Worm (Caenorhabditis elegans): ENCODE data around the gene sre-4.

DNA sequence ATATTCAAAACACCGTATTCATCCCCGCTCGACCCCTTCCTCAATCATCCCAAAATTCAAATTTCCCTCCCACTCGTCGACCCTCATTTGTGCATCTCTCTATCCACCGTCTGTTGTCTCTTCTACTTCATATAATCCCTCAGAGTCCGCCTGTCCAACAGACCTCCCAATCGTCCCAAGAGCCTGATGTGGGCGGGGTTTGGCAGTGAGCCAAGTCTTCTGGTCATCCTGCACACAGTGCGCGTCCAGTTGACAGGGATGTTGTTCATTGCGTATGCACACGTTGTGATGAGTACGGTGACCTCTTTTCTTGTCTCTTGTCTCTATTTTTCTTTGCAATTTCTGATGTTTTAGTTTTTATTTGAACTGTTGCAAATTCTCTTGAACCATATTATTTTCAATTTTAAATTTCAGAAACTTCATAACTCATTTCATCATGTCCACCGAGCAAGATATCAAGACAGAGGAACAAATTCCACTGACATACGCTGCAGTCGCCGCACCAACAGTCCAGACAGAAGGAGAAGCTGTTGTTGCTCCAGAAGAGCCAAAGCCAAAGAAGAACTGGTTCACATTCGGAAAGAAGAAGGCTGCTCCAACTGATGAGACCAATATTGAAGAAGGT lies 12.4 kb downstream of the sre-4 start, which contains the start of gene cav-1:
- TF ChIP-seq nhr-77 (tag; optimal IDR thresholded peaks at IDR 0.05) = no peak
- no peak for TF ChIP-seq ztf-4 (tag; optimal IDR thresholded peaks at IDR 0.05)
- TF ChIP-seq lsy-12 (tag; optimal IDR thresholded peaks at IDR 0.05) = no peak
